Fruit fly (Drosophila melanogaster) whole organism, embryonic: Measurements from ENCODE around the gene CG10804.
A peak's percentile ranks its signal among the peaks of the same experiment; 100 is the strongest.

Experiments used
- Bgb ChIP-seq: fragments of 200-800 bp; sonication (Bioruptor generic); IDR thresholded peaks from 2 replicates; pipeline ENCODE4 v1.3.6; 2022; ENCODE audit warnings: missing biosample characterization, missing genetic modification characterization; ENCODE audit not compliant: partially characterized antibody
- CG10274 ChIP-seq: fragments of 200-800 bp; sonication (Bioruptor generic); optimal IDR thresholded peaks from 3 replicates; lab custom pipeline; 2017; ENCODE audit warnings: missing biosample characterization, mild to moderate bottlenecking, missing genetic modification characterization
- CG10462 ChIP-seq: fragments of 200-800 bp; sonication (Bioruptor generic); optimal IDR thresholded peaks from 2 replicates; lab custom pipeline; 2016; ENCODE audit warnings: missing biosample characterization, missing genetic modification characterization
- CG11093 ChIP-seq: fragments of 200-800 bp; sonication (Bioruptor generic); IDR thresholded peaks from 3 replicates; pipeline ENCODE4 v1.3.6; 2022; ENCODE audit warnings: missing biosample characterization, missing genetic modification characterization
- CG12104 ChIP-seq: fragments of 200-800 bp; sonication (Bioruptor generic); optimal IDR thresholded peaks from 3 replicates; lab custom pipeline; 2016; ENCODE audit warnings: missing biosample characterization, missing genetic modification characterization
- CG12299 ChIP-seq: fragments of 200-800 bp; sonication (Bioruptor generic); optimal IDR thresholded peaks from 2 replicates; lab custom pipeline; 2018; ENCODE audit warnings: missing biosample characterization, mild to moderate bottlenecking, missing genetic modification characterization
- CG12942 ChIP-seq: fragments of 200-800 bp; sonication (Bioruptor generic); optimal IDR thresholded peaks from 3 replicates; lab custom pipeline; 2016; ENCODE audit warnings: missing biosample characterization, missing genetic modification characterization
- CG14014 ChIP-seq: fragments of 200-800 bp; sonication (Bioruptor generic); IDR thresholded peaks from 2 replicates; pipeline ENCODE4 v1.3.6; 2022; ENCODE audit warnings: missing biosample characterization, missing genetic modification characterization
- CG14667 ChIP-seq: fragments of 200-800 bp; sonication (Bioruptor generic); IDR thresholded peaks from 2 replicates; pipeline ENCODE4 v1.3.6; 2022; ENCODE audit warnings: missing biosample characterization, missing genetic modification characterization
- CG15269 ChIP-seq: fragments of 200-800 bp; sonication (Bioruptor generic); optimal IDR thresholded peaks from 2 replicates; lab custom pipeline; 2018; ENCODE audit warnings: missing biosample characterization, mild to moderate bottlenecking, missing genetic modification characterization, moderate library complexity
- CG15601 ChIP-seq: fragments of 200-800 bp; sonication (Bioruptor generic); optimal IDR thresholded peaks from 3 replicates; lab custom pipeline; 2019; ENCODE audit warnings: missing biosample characterization, mild to moderate bottlenecking, missing genetic modification characterization, moderate library complexity
- CG18764 ChIP-seq: fragments of 200-800 bp; sonication (Bioruptor generic); optimal IDR thresholded peaks from 3 replicates; lab custom pipeline; 2016; ENCODE audit warnings: missing biosample characterization, missing genetic modification characterization
- CG2712 ChIP-seq: fragments of 200-800 bp; optimal IDR thresholded peaks from 3 replicates; lab custom pipeline; 2019; ENCODE audit warnings: missing biosample characterization, mild to moderate bottlenecking, missing genetic modification characterization, moderate library complexity
- CG2875 ChIP-seq: fragments of 200-800 bp; sonication (Bioruptor generic); optimal IDR thresholded peaks from 2 replicates; lab custom pipeline; 2017; ENCODE audit warnings: missing biosample characterization, mild to moderate bottlenecking, missing genetic modification characterization, missing genetic modification reagents
- CG31388 ChIP-seq: fragments of 200-800 bp; sonication (Bioruptor generic); optimal IDR thresholded peaks from 2 replicates; lab custom pipeline; 2016; ENCODE audit warnings: missing biosample characterization, missing genetic modification characterization
- CG4854 ChIP-seq: fragments of 200-800 bp; sonication (Bioruptor generic); optimal IDR thresholded peaks from 2 replicates; lab custom pipeline; 2016; ENCODE audit warnings: missing biosample characterization, missing genetic modification characterization, inconsistent platforms
- CG6272 ChIP-seq: fragments of 200-800 bp; sonication (Bioruptor generic); IDR thresholded peaks from 2 replicates; pipeline ENCODE4 v1.3.6; 2022; ENCODE audit warnings: missing biosample characterization, missing genetic modification characterization
- CG6689 ChIP-seq: fragments of 200-800 bp; sonication (Bioruptor generic); IDR thresholded peaks from 2 replicates; pipeline ENCODE4 v1.3.6; 2022; ENCODE audit warnings: missing biosample characterization, missing genetic modification characterization
- CG6765 ChIP-seq: fragments of 200-800 bp; sonication (Bioruptor generic); optimal IDR thresholded peaks from 3 replicates; lab custom pipeline; 2017; ENCODE audit warnings: missing biosample characterization, mild to moderate bottlenecking, missing genetic modification characterization
- Chrac-16 ChIP-seq: fragments of 200-800 bp; sonication (Bioruptor generic); optimal IDR thresholded peaks from 3 replicates; lab custom pipeline; 2016; ENCODE audit warnings: missing biosample characterization, missing genetic modification characterization
- Dref ChIP-seq: fragments of 200-800 bp; sonication (Bioruptor generic); IDR thresholded peaks from 2 replicates; pipeline ENCODE4 v1.3.6; 2022; ENCODE audit warnings: missing biosample characterization, missing genetic modification characterization
- E2f2 ChIP-seq: fragments of 200-800 bp; sonication (Bioruptor generic); IDR thresholded peaks from 2 replicates; pipeline ENCODE4 v1.3.6; 2022; ENCODE audit warnings: missing biosample characterization, missing genetic modification characterization
- HHEX ChIP-seq: fragments of 200-800 bp; sonication (Bioruptor generic); optimal IDR thresholded peaks from 3 replicates; lab custom pipeline; 2017; ENCODE audit warnings: missing biosample characterization, mild to moderate bottlenecking, missing genetic modification characterization, missing genetic modification reagents
- HLH4C ChIP-seq: fragments of 200-800 bp; sonication (Bioruptor generic); IDR thresholded peaks from 3 replicates; pipeline ENCODE4 v1.3.6; 2022; ENCODE audit warnings: missing biosample characterization, missing genetic modification characterization; ENCODE audit not compliant: partially characterized antibody
- Hmr ChIP-seq: fragments of 200-800 bp; sonication (Bioruptor generic); optimal IDR thresholded peaks from 3 replicates; lab custom pipeline; 2017; ENCODE audit warnings: mild to moderate bottlenecking, missing biosample characterization, missing genetic modification reagents, missing genetic modification characterization
- Hr3 ChIP-seq: fragments of 200-800 bp; sonication (Bioruptor generic); optimal IDR thresholded peaks from 3 replicates; lab custom pipeline; 2016; ENCODE audit warnings: missing biosample characterization, missing genetic modification characterization
- Hr78 ChIP-seq, 2 experiments: fragments of 200-800 bp in 1 of 2; fragments of >200 bp in 1 of 2; sonication (Bioruptor generic) in 1 of 2; optimal IDR thresholded peaks; 2 replicates each; lab custom pipeline; 2017 to 2019; ENCODE audit warnings: missing biosample characterization in 2 of 2, missing genetic modification characterization in 2 of 2, mild to moderate bottlenecking in 1 of 2, moderate library complexity in 1 of 2
- Kr ChIP-seq: fragments of 200-800 bp; sonication (Bioruptor generic); optimal IDR thresholded peaks from 2 replicates; lab custom pipeline; 2017; ENCODE audit warnings: missing biosample characterization, mild to moderate bottlenecking, missing genetic modification characterization
- Oaz ChIP-seq: fragments of 200-800 bp; sonication (Bioruptor generic); IDR thresholded peaks from 2 replicates; pipeline ENCODE4 v1.3.6; 2022; ENCODE audit warnings: missing biosample characterization, missing genetic modification characterization
- Sox102F ChIP-seq: fragments of 200-800 bp; sonication (Bioruptor generic); optimal IDR thresholded peaks from 2 replicates; lab custom pipeline; 2018; ENCODE audit warnings: missing biosample characterization, mild to moderate bottlenecking, missing genetic modification characterization, moderate library complexity
- Xbp1 ChIP-seq: fragments of 200-800 bp; sonication (Bioruptor generic); optimal IDR thresholded peaks from 3 replicates; lab custom pipeline; 2016; ENCODE audit warnings: missing biosample characterization, mild to moderate bottlenecking, missing genetic modification characterization
- abd-A ChIP-seq: fragments of 200-800 bp; sonication (Bioruptor generic); optimal IDR thresholded peaks from 3 replicates; lab custom pipeline; 2019; ENCODE audit warnings: missing biosample characterization, mild to moderate bottlenecking, missing genetic modification characterization, moderate library complexity
- ato ChIP-seq: fragments of 200-800 bp; sonication (Bioruptor generic); IDR thresholded peaks from 2 replicates; pipeline ENCODE4 v1.3.6; 2022; ENCODE audit warnings: missing biosample characterization, missing genetic modification characterization; ENCODE audit not compliant: partially characterized antibody
- bbx ChIP-seq: fragments of 200-800 bp; sonication (Bioruptor generic); IDR thresholded peaks from 2 replicates; pipeline ENCODE4 v1.3.6; 2022; ENCODE audit warnings: missing biosample characterization, missing genetic modification characterization; ENCODE audit not compliant: partially characterized antibody
- bigmax ChIP-seq: fragments of 200-800 bp; sonication (Bioruptor generic); optimal IDR thresholded peaks from 2 replicates; lab custom pipeline; 2018; ENCODE audit warnings: missing biosample characterization, mild to moderate bottlenecking, missing genetic modification characterization
- bsh ChIP-seq, 2 experiments: fragments of 200-800 bp; sonication (Bioruptor generic); optimal IDR thresholded peaks; 2 replicates each; lab custom pipeline; 2017 to 2018; ENCODE audit warnings: mild to moderate bottlenecking in 2 of 2, missing biosample characterization in 2 of 2, missing genetic modification characterization in 2 of 2, moderate library complexity in 1 of 2
- danr ChIP-seq: fragments of 200-800 bp; sonication (Bioruptor generic); IDR thresholded peaks from 2 replicates; pipeline ENCODE4 v1.3.6; 2022; ENCODE audit warnings: missing biosample characterization, missing genetic modification characterization
- dmrt99B ChIP-seq: fragments of 200-800 bp; sonication (Bioruptor generic); optimal IDR thresholded peaks from 2 replicates; lab custom pipeline; 2018; ENCODE audit warnings: missing biosample characterization, mild to moderate bottlenecking, missing genetic modification characterization, moderate library complexity
- gfzf ChIP-seq: fragments of 200-800 bp; sonication (Bioruptor generic); optimal IDR thresholded peaks from 2 replicates; lab custom pipeline; 2016; ENCODE audit warnings: missing biosample characterization, mild to moderate bottlenecking, missing genetic modification characterization, moderate library complexity
- gro ChIP-seq: fragments of 200-800 bp; sonication (Bioruptor generic); optimal IDR thresholded peaks from 2 replicates; lab custom pipeline; 2016; ENCODE audit warnings: missing biosample characterization, missing genetic modification characterization
- her ChIP-seq: fragments of 200-800 bp; sonication (Bioruptor generic); optimal IDR thresholded peaks from 2 replicates; lab custom pipeline; 2016; ENCODE audit warnings: missing biosample characterization, missing genetic modification characterization
- oc ChIP-seq: fragments of 200-800 bp; sonication (Bioruptor generic); optimal IDR thresholded peaks from 2 replicates; lab custom pipeline; 2018; ENCODE audit warnings: missing biosample characterization, mild to moderate bottlenecking, missing genetic modification characterization, moderate library complexity
- p53 ChIP-seq: fragments of 200-800 bp; sonication (Bioruptor generic); optimal IDR thresholded peaks from 2 replicates; lab custom pipeline; 2016; ENCODE audit warnings: missing biosample characterization, missing genetic modification characterization
- pzg ChIP-seq: fragments of 200-800 bp; sonication (Bioruptor generic); optimal IDR thresholded peaks from 3 replicates; lab custom pipeline; 2018; ENCODE audit warnings: missing biosample characterization, mild to moderate bottlenecking, missing genetic modification characterization, moderate library complexity
- ranshi ChIP-seq: fragments of 200-800 bp; sonication (Bioruptor generic); IDR thresholded peaks from 2 replicates; pipeline ENCODE4 v1.3.6; 2022; ENCODE audit warnings: missing biosample characterization, missing genetic modification characterization
- row ChIP-seq: fragments of 200-800 bp; sonication (Bioruptor generic); IDR thresholded peaks from 3 replicates; pipeline ENCODE4 v1.3.6; 2022; ENCODE audit warnings: missing biosample characterization, missing genetic modification characterization
- seq ChIP-seq: fragments of 200-800 bp; sonication (Bioruptor generic); IDR thresholded peaks from 2 replicates; pipeline ENCODE4 v1.3.6; 2022; ENCODE audit warnings: missing biosample characterization, missing genetic modification characterization
- sqz ChIP-seq: fragments of 200-800 bp; sonication (Bioruptor generic); optimal IDR thresholded peaks from 3 replicates; lab custom pipeline; 2018; ENCODE audit warnings: missing biosample characterization, mild to moderate bottlenecking, missing genetic modification characterization
- twi ChIP-seq: fragments of 200-800 bp; optimal IDR thresholded peaks from 2 replicates; lab custom pipeline; 2019; ENCODE audit warnings: missing biosample characterization, mild to moderate bottlenecking, missing genetic modification characterization, moderate library complexity
- vvl ChIP-seq: fragments of 200-800 bp; sonication (Bioruptor generic); IDR thresholded peaks from 2 replicates; pipeline ENCODE4 v1.3.6; 2022; ENCODE audit warnings: missing biosample characterization, missing genetic modification characterization

Gene CG10804

dm6 chrX:3455431-3456001 lies 26.6 kb downstream of the CG10804 start (continued):
- TF ChIP-seq CG12104 (GFP tag; lab: Kevin White, UChicago), result no peak
- no peak for TF ChIP-seq sqz (GFP tag; lab: Kevin White, UChicago)
- TF ChIP-seq ranshi (GFP tag; lab: Robert Waterston, UW), result no peak
- no peak for TF ChIP-seq CG18764 (GFP tag; lab: Kevin White, UChicago)
- TF ChIP-seq CG12942 (GFP tag; lab: Kevin White, UChicago), result peak; percentile 5
- no peak for TF ChIP-seq Hr78 (GFP tag; optimal IDR thresholded peaks at IDR 0.05; lab: Kevin White, UChicago)
- peak; percentile 46 for TF ChIP-seq seq (GFP tag; lab: Robert Waterston, UW)
- no peak for TF ChIP-seq her (GFP tag; lab: Kevin White, UChicago)
- no peak for TF ChIP-seq CG4854 (GFP tag; lab: Kevin White, UChicago)
- TF ChIP-seq abd-A, result no peak
- TF ChIP-seq Hr3 (GFP tag; lab: Kevin White, UChicago), result no peak
- no peak for TF ChIP-seq oc (tag; lab: Kevin White, UChicago)
- TF ChIP-seq CG6272 (GFP tag; lab: Robert Waterston, UW), result no peak
- no peak for TF ChIP-seq ato (GFP tag; lab: Robert Waterston, UW)
- TF ChIP-seq HLH4C (GFP tag; lab: Robert Waterston, UW), result no peak
- TF ChIP-seq dmrt99B, result peak; percentile 74
- TF ChIP-seq pzg (GFP tag; lab: Kevin White, UChicago), result no peak
- no peak for TF ChIP-seq CG11093 (GFP tag; lab: Robert Waterston, UW)
- 0 out of 2 replicates have a peak, but pooled peaks have one; percentile 21 for TF ChIP-seq danr (GFP tag; lab: Robert Waterston, UW)
- TF ChIP-seq bbx (GFP tag; lab: Robert Waterston, UW), result no peak
- no peak for TF ChIP-seq Kr (GFP tag; lab: Kevin White, UChicago)
- peak in 1 of 2 experiments; percentile 72 for TF ChIP-seq bsh (GFP tag; optimal IDR thresholded peaks at IDR 0.05; lab: Kevin White, UChicago)
- no peak for TF ChIP-seq Dref (GFP tag; lab: Robert Waterston, UW)
- peak; percentile 57 for TF ChIP-seq CG15601 (tag; lab: Kevin White, UChicago)
- 0 out of 2 replicates have a peak, but pooled peaks have one; percentile 11 for TF ChIP-seq CG14667 (GFP tag; lab: Robert Waterston, UW)
- 0 out of 2 replicates have a peak, but pooled peaks have one; percentile 15 for TF ChIP-seq vvl
- TF ChIP-seq CG10462, result no peak
- no peak for TF ChIP-seq Chrac-16 (GFP tag; lab: Kevin White, UChicago)
- no peak for TF ChIP-seq CG6765
- TF ChIP-seq CG14014 (GFP tag; lab: Robert Waterston, UW), result no peak
- TF ChIP-seq HHEX (GFP tag; lab: Kevin White, UChicago), result peak; percentile 23
- peak; percentile 61 for TF ChIP-seq CG15269 (tag; lab: Kevin White, UChicago)
- no peak for TF ChIP-seq Bgb (GFP tag; lab: Robert Waterston, UW)
- no peak for TF ChIP-seq p53 (GFP tag; lab: Kevin White, UChicago)
- TF ChIP-seq Sox102F (GFP tag; lab: Kevin White, UChicago), result peak; percentile 60
- TF ChIP-seq CG12299, result no peak
- TF ChIP-seq CG10274 (GFP tag; lab: Kevin White, UChicago), result no peak
- peak; percentile 10 for TF ChIP-seq Hmr
- no peak for TF ChIP-seq CG31388 (GFP tag; lab: Kevin White, UChicago)
- no peak for TF ChIP-seq gfzf (GFP tag; lab: Kevin White, UChicago)
- TF ChIP-seq row (GFP tag; lab: Robert Waterston, UW), result peak; percentile 48; the same call in 2 of the 3 replicates
- peak; percentile 28 for TF ChIP-seq Xbp1 (GFP tag; lab: Kevin White, UChicago)
- peak; percentile 23; the same call in 1 of the 2 replicates for TF ChIP-seq CG6689
- TF ChIP-seq Oaz (GFP tag; lab: Robert Waterston, UW), result no peak
- TF ChIP-seq bigmax (GFP tag; lab: Kevin White, UChicago), result no peak
- TF ChIP-seq twi (tag; lab: Kevin White, UChicago), result peak; percentile 11
- no peak for TF ChIP-seq E2f2 (GFP tag; lab: Robert Waterston, UW)
- TF ChIP-seq CG2712 (tag; lab: Kevin White, UChicago), result peak; percentile 72
- peak; percentile 28 for TF ChIP-seq CG2875 (GFP tag; lab: Kevin White, UChicago)
- no peak for TF ChIP-seq gro (GFP tag; lab: Kevin White, UChicago)
